Worm (Caenorhabditis elegans): ENCODE results near the gene marg-1.

The marg-1 gene

DNA sequence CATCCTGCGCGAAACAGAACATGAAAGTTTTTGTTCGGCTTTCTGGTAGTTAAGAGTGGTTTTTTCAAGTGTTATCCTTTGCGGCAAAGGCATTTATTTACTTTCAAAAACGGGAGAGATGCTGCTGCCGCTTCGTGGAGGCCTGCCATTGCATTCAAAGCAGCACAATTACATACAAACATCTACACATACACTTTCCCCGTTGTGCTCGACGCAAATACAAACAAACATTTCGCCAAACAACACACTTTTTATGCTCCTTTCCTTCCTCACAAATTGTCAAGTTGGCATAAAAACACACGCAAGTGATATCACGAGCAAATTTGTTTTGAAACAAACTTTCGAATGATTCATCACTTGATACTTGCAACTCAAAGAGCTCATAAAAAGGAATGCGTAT is 45.2 kb upstream of the marg-1 start:
- no peak for TF ChIP-seq F49E8.2 (tag; optimal IDR thresholded peaks at IDR 0.05; ENCODE audit: borderline replicate concordance)
- TF ChIP-seq mxl-3 (GFP tag; optimal IDR thresholded peaks at IDR 0.05), result no peak
- TF ChIP-seq cey-2 (tag; optimal IDR thresholded peaks at IDR 0.05; ENCODE audit: borderline replicate concordance, insufficient read depth), result no peak
- TF ChIP-seq zfp-3 (GFP tag; conservative IDR thresholded peaks at IDR 0.05), result no peak
- TF ChIP-seq hif-1 (tag; optimal IDR thresholded peaks at IDR 0.05), result no peak
- no peak for TF ChIP-seq vab-7 (GFP tag; IDR thresholded peaks at IDR 0.05)
- TF ChIP-seq Y75B8A.6 (GFP tag; IDR thresholded peaks at IDR 0.05), result no peak
- TF ChIP-seq daf-19 (GFP tag; conservative IDR thresholded peaks at IDR 0.05), result no peak
- TF ChIP-seq Y5F2A.4 (GFP tag; optimal IDR thresholded peaks at IDR 0.05), result no peak
- TF ChIP-seq nhr-48 (tag; optimal IDR thresholded peaks at IDR 0.05), result no peak
- no peak for TF ChIP-seq F44E2.7 (GFP tag; IDR thresholded peaks at IDR 0.05)
- no peak for TF ChIP-seq zfp-2 (tag; optimal IDR thresholded peaks at IDR 0.05)
- no peak for TF ChIP-seq unc-39 (tag; optimal IDR thresholded peaks at IDR 0.05)
- peak; percentile 16 for TF ChIP-seq hlh-30 (tag; optimal IDR thresholded peaks at IDR 0.05; ENCODE audit: insufficient read depth)
- no peak for TF ChIP-seq F26F4.8 (GFP tag; conservative IDR thresholded peaks at IDR 0.05)
- TF ChIP-seq nhr-11 (tag; optimal IDR thresholded peaks at IDR 0.05), result no peak
- no peak for TF ChIP-seq mes-2 (tag; optimal IDR thresholded peaks at IDR 0.05; ENCODE audit: poor library complexity, severe bottlenecking)
- TF ChIP-seq lsy-2 (tag; optimal IDR thresholded peaks at IDR 0.05), result no peak
- TF ChIP-seq saeg-2 (GFP tag; IDR thresholded peaks at IDR 0.05), result no peak
- TF ChIP-seq tra-1 (GFP tag; IDR thresholded peaks at IDR 0.05), result no peak
- no peak for TF ChIP-seq zip-2 (tag; optimal IDR thresholded peaks at IDR 0.05)
- no peak for TF ChIP-seq lin-13 (GFP tag; optimal IDR thresholded peaks at IDR 0.05)
- no peak for TF ChIP-seq attf-4 (tag; optimal IDR thresholded peaks at IDR 0.05)
- TF ChIP-seq skn-1 (tag; optimal IDR thresholded peaks at IDR 0.05), result no peak
- TF ChIP-seq jun-1 (tag; optimal IDR thresholded peaks at IDR 0.05), result no peak
- no peak for TF ChIP-seq lin-29 (GFP tag; IDR thresholded peaks at IDR 0.05)
- no peak for TF ChIP-seq daf-12 (tag; optimal IDR thresholded peaks at IDR 0.05)
- TF ChIP-seq lin-39 (tag; optimal IDR thresholded peaks at IDR 0.05), result no peak
- no peak for TF ChIP-seq ama-1 (optimal IDR thresholded peaks at IDR 0.05)
- no peak for TF ChIP-seq unc-62 (GFP tag; optimal IDR thresholded peaks at IDR 0.05 in 1 of 2)
- no peak for TF ChIP-seq unc-62 (tag; optimal IDR thresholded peaks at IDR 0.05)
- TF ChIP-seq hlh-11 (tag; optimal IDR thresholded peaks at IDR 0.05), result peak; percentile 38
- no peak for TF ChIP-seq hmg-1.1 (GFP tag; IDR thresholded peaks at IDR 0.05)
- 0 out of 2 replicates have a peak, but pooled peaks have one; percentile 30 for TF ChIP-seq php-3 (GFP tag; IDR thresholded peaks at IDR 0.05)
- no peak for TF ChIP-seq zip-11 (GFP tag; IDR thresholded peaks at IDR 0.05)
- no peak for TF ChIP-seq fkh-10 (GFP tag; optimal IDR thresholded peaks at IDR 0.05)
- TF ChIP-seq dve-1 (tag; optimal IDR thresholded peaks at IDR 0.05; ENCODE audit: insufficient read depth), result peak; percentile 28
- TF ChIP-seq nhr-10 (tag; optimal IDR thresholded peaks at IDR 0.05), result no peak
- no peak for TF ChIP-seq ceh-32 (tag; optimal IDR thresholded peaks at IDR 0.05; ENCODE audit: poor library complexity)
- no peak for TF ChIP-seq snpc-1.2 (GFP tag; IDR thresholded peaks at IDR 0.05)
- peak; percentile 32 for TF ChIP-seq nhr-28 (tag; optimal IDR thresholded peaks at IDR 0.05)
- TF ChIP-seq daf-8 (GFP tag; IDR thresholded peaks at IDR 0.05), result no peak
- no peak for TF ChIP-seq dmd-6 (GFP tag; IDR thresholded peaks at IDR 0.05)
- TF ChIP-seq spr-3 (GFP tag; optimal IDR thresholded peaks at IDR 0.05), result no peak
- TF ChIP-seq F37D6.2 (tag; optimal IDR thresholded peaks at IDR 0.05), result no peak
- peak in 1 of 2 experiments; percentile 11 for TF ChIP-seq daf-16 (GFP tag; optimal IDR thresholded peaks at IDR 0.05)
- TF ChIP-seq daf-16 (tag; optimal IDR thresholded peaks at IDR 0.05), result peak; percentile 95
- no peak for TF ChIP-seq tag-97 (GFP tag; IDR thresholded peaks at IDR 0.05)
- TF ChIP-seq ztf-11 (tag; optimal IDR thresholded peaks at IDR 0.05), result no peak
- TF ChIP-seq T26A8.4 (GFP tag; IDR thresholded peaks at IDR 0.05), result no peak
- peak in 1 of 2 experiments; percentile 8 for TF ChIP-seq mdl-1 (tag; optimal IDR thresholded peaks at IDR 0.05)
- TF ChIP-seq Y105C5A.15 (GFP tag; IDR thresholded peaks at IDR 0.05), result no peak
